Worm (Caenorhabditis elegans) whole organism, L4 larva: ENCODE data around the gene egg-3.

Source experiments
- R02D3.7 ChIP-seq: fragments of 150-350 bp; sonication (generic microtip); optimal IDR thresholded peaks from 3 replicates; lab custom pipeline; 2014; ENCODE audit warnings: missing biosample characterization, missing genetic modification characterization
- ZK546.5 ChIP-seq, 2 experiments: sonication (generic microtip); optimal IDR thresholded peaks; 2 replicates each; lab custom pipeline; 2017; ENCODE audit warnings: missing biosample characterization in 2 of 2, missing genetic modification characterization in 2 of 2
- aha-1 ChIP-seq: fragments of 150-350 bp; peaks from one replicate; lab custom pipeline; 2014; ENCODE audit warnings: missing biosample characterization, missing genetic modification characterization
- attf-4 ChIP-seq: sonication (generic microtip); optimal IDR thresholded peaks from 3 replicates; lab custom pipeline; 2017; ENCODE audit warnings: missing biosample characterization, missing genetic modification characterization
- dmd-9 ChIP-seq: fragments of 200-800 bp; sonication (Bioruptor generic); IDR thresholded peaks from 2 replicates; pipeline ENCODE4 v1.3.6; 2022; ENCODE audit warnings: missing genetic modification reagents, missing genetic modification characterization, missing compliant biosample characterization
- hlh-30 ChIP-seq: sonication (generic microtip); optimal IDR thresholded peaks from 2 replicates; lab custom pipeline; 2017; ENCODE audit warnings: antibody characterized with exemption, mild to moderate bottlenecking, missing genetic modification characterization, missing compliant biosample characterization; ENCODE audit not compliant: insufficient read depth
- hmg-1.1 ChIP-seq: fragments of 200-800 bp; sonication (Bioruptor generic); IDR thresholded peaks from 2 replicates; pipeline ENCODE4 v1.3.6; 2022; ENCODE audit warnings: missing genetic modification reagents, missing genetic modification characterization, missing compliant biosample characterization
- mxl-2 ChIP-seq: fragments of 200-800 bp; sonication (Bioruptor generic); conservative IDR thresholded peaks from 2 replicates; pipeline ENCODE4 v1.3.6; 2022; ENCODE audit warnings: missing genetic modification reagents, missing genetic modification characterization, missing compliant biosample characterization
- nhr-111 ChIP-seq: fragments of 200-800 bp; sonication (Bioruptor generic); optimal IDR thresholded peaks from 2 replicates; lab custom pipeline; 2018; ENCODE audit warnings: mild to moderate bottlenecking, missing genetic modification characterization, missing compliant biosample characterization
- nhr-42 ChIP-seq: fragments of 200-800 bp; sonication (Bioruptor generic); IDR thresholded peaks from 2 replicates; pipeline ENCODE4 v1.3.6; 2022; ENCODE audit warnings: missing genetic modification characterization, missing compliant biosample characterization
- pha-4 ChIP-seq, 2 experiments: fragments of 150-350 bp in 1 of 2; fragments of 200-800 bp in 1 of 2; sonication (Bioruptor generic) in 1 of 2; IDR thresholded peaks in 1 of 2; optimal IDR thresholded peaks in 1 of 2; 2 replicates each; pipeline versions ENCODE4 v1.3.6 to Lab custom; 2014 to 2022; ENCODE audit warnings: missing genetic modification characterization in 2 of 2, missing genetic modification reagents in 2 of 2, missing biosample characterization in 1 of 2, missing compliant biosample characterization in 1 of 2
- vab-7 ChIP-seq: fragments of 200-800 bp; sonication (Bioruptor generic); IDR thresholded peaks from 2 replicates; pipeline ENCODE4 v1.3.6; 2022; ENCODE audit warnings: missing genetic modification reagents, missing genetic modification characterization, missing compliant biosample characterization
- zfp-3 ChIP-seq: fragments of 200-800 bp; sonication (Bioruptor generic); conservative IDR thresholded peaks from 2 replicates; pipeline ENCODE4 v1.3.6; 2022; ENCODE audit warnings: missing genetic modification reagents, missing genetic modification characterization, missing compliant biosample characterization

The egg-3 gene

DNA sequence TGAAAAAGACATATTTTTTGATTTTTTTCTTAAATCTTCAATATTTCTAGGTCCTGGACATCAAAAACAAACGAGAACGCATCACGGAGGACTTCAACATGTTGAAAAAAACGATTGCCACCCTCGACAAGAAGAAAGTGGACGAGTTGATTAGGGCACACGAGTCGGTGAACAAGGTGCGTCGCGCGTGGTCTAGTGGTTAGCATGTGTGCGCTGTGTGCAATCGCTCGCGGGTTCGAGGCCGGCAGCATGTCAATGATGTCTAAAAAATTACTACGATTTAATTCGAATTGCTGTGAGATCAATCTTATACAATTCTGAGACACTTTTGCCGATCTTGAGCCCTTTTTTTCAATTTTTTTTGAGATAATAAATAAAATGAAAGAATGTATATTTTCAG is 44.2 kb downstream of the egg-3 start (continued):
- TF ChIP-seq hmg-1.1 (GFP tag; lab: Robert Waterston, UW): peak; percentile 94
- TF ChIP-seq hlh-30: peak; percentile 86
- peak; percentile 95 for TF ChIP-seq pha-4 (GFP tag; IDR thresholded peaks at IDR 0.05; lab: Robert Waterston, UW)
- no peak for TF ChIP-seq pha-4 (tag; optimal IDR thresholded peaks at IDR 0.05; lab: Kevin White, UChicago)

DNA sequence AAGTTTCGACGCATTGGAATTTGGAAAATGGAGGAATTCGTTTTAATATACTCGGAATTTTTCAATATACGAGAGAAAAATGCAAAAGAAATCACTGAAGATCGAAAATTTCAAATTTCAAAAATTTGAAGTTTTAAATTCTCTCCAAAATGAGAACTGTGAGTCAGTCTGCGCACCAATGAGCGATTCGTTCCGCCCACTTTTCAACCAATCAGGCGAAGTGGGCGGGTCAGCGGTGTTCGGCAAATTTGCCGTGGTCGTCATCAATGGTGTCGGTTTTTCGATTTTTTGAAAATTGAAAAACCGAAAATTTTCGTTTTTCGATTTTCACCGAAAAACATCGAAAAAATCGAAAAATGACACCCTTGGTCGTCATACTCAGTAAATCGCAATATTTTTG is 45.7 kb downstream of the egg-3 start:
- TF ChIP-seq dmd-9 (no peak), zfp-3 (no peak), ZK546.5 (tag; optimal IDR thresholded peaks at IDR 0.05; lab: Kevin White, UChicago) (no peak), R02D3.7 (tag; lab: Kevin White, UChicago) (no peak), mxl-2 (GFP tag; lab: Robert Waterston, UW) (no peak), nhr-42 (GFP tag; lab: Robert Waterston, UW) (no peak), attf-4 (tag; lab: Kevin White, UChicago) (no peak), nhr-111 (no peak)

DNA sequence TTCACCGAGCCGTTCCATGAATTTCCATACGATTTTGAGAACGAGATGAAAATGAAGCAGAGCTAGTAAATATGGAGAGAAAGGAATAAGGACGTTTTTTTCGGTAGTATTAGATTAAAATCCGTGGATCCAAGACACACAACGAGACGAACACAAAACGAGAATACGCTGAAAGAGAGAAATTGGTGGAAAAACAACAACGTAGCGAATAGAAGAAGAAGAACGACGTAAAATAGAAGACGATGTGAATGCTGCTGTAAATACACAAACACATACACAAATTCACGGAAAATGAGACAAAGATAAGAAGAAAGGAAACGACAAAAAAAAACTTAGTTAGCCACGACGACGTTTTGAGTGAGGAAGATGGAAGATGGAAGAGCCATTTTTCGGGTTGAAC is 49.5 kb downstream of the egg-3 start:
- TF ChIP-seq aha-1 (tag; lab: Kevin White, UChicago) (peak; percentile 90), vab-7 (GFP tag; lab: Robert Waterston, UW) (no peak)
